Fruit fly (Drosophila melanogaster): ENCODE results near the gene CG46456.

Gene CG46456

DNA sequence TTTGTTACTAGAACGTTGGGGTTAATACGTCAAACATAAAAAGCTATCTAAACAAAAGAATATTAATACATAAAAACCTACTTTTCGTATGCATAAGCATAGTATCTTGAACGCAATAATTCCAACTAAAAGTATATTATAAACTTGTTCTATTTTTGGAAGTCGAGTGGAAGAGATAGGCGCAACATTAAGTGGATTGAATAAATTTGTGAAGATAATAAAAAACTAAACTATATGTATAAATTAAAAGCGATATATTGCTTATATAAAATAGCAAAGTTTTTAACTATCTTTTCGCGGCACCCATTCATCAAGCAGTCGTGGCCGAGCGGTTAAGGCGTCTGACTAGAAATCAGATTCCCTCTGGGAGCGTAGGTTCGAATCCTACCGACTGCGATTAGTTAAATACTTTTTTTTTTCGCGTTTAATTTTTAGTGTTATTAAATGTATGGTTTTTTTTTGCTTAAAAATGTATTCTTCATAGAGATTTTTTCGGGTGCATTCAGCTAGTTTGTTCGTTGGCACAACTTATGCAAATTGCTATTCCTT is 13.3 kb downstream of the CG46456 start:
- no peak for TF ChIP-seq Hr38 (GFP tag; optimal IDR thresholded peaks at IDR 0.05)
- no peak for TF ChIP-seq Eip93F (GFP tag; optimal IDR thresholded peaks at IDR 0.05)
- no peak for TF ChIP-seq lz (GFP tag; optimal IDR thresholded peaks at IDR 0.05)
- no peak for TF ChIP-seq dsx (GFP tag; optimal IDR thresholded peaks at IDR 0.05; ENCODE audit: poor library complexity, severe bottlenecking)
- no peak for TF ChIP-seq CG8319 (GFP tag; optimal IDR thresholded peaks at IDR 0.05)

- TF ChIP-seq ss (GFP tag; optimal IDR thresholded peaks at IDR 0.05) (no peak), CG6276 (GFP tag; optimal IDR thresholded peaks at IDR 0.05) (no peak), Hr4 (GFP tag; optimal IDR thresholded peaks at IDR 0.05) (no peak), CG34406 (GFP tag; optimal IDR thresholded peaks at IDR 0.05) (no peak), achi (GFP tag; optimal IDR thresholded peaks at IDR 0.05) (no peak), Eip75B (GFP tag; optimal IDR thresholded peaks at IDR 0.05) (no peak), CG15336 (GFP tag; IDR thresholded peaks at IDR 0.05) (no peak), CG8319 (GFP tag; optimal IDR thresholded peaks at IDR 0.05) (no peak), salr (GFP tag; optimal IDR thresholded peaks at IDR 0.05) (no peak), Met (GFP tag; optimal IDR thresholded peaks at IDR 0.05) (no peak), Hr39 (GFP tag; optimal IDR thresholded peaks at IDR 0.05) (no peak), Ets21C (GFP tag; optimal IDR thresholded peaks at IDR 0.05) (no peak), Ets96B (tag; optimal IDR thresholded peaks at IDR 0.05) (no peak), CG6163 (GFP tag; IDR thresholded peaks at IDR 0.05) (no peak)
Measured at dm6 chr3L:5329460-5329859, 25.7 kb downstream of the CG46456 start.

DNA sequence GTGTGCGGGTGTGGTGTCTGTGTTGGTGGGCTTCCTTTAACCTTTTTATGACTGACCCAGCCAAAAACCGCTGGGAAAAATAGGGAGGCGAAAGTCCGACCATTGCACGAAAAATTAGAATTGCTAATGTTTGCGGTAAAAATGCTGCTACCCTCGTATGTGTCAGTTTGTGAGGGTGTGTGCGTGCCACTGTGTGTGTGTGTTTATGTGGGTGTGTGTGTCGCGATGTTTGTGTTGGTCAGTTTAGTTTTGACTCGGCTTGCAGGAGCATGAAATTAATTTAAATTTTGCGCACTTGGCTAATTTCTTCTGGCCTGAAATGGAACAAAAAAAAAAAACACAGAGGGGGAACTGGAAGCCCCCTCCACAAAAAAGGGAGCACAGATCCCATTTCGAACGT is 27.3 kb downstream of the CG46456 start:
- no peak for TF ChIP-seq CG4318 (GFP tag; optimal IDR thresholded peaks at IDR 0.05)
- TF ChIP-seq CG31627 (GFP tag; optimal IDR thresholded peaks at IDR 0.05) = no peak
- TF ChIP-seq CG6808 (GFP tag; optimal IDR thresholded peaks at IDR 0.05) = no peak

DNA sequence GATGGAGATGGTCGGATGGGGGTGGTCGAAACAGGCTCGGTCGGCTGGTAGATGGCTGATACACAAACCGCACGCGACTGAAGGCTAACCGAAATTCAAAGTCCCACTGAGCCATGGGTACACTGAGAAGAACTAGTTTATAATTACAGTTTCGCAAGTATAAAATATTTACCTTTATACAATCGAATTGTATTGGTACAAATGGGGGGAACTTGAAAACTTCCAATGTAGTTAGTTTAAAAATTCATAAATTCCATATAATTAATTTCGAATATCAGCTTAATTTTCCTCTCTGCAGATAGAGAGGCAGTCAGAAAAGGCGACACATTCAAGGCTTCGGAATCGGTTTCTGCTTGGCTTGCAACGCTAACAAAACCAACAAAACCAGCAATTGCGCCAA is 57.9 kb downstream of the CG46456 start:
- no peak for TF ChIP-seq lz (GFP tag; optimal IDR thresholded peaks at IDR 0.05)
- TF ChIP-seq svp (GFP tag) = peak; percentile 19

Measured in whole organism, prepupa.